Worm (Caenorhabditis elegans): Measurements from ENCODE around the gene H40L08.7.

ce11 chrX:15126736-15127135 lies 49.2 kb upstream of the H40L08.7 start:
- TF ChIP-seq ztf-23 (GFP tag; IDR thresholded peaks at IDR 0.05) (no peak), med-1 (GFP tag; optimal IDR thresholded peaks at IDR 0.05; ENCODE audit: insufficient read depth) (no peak), cog-1 (tag; optimal IDR thresholded peaks at IDR 0.05) (no peak)

Data from whole organism, midembryonic.